Fruit fly (Drosophila melanogaster) whole organism, embryonic: ENCODE data around the gene CG12206.
A peak's percentile ranks its signal among the peaks of the same experiment; 100 is the strongest.

Source experiments
- ATbp ChIP-seq: fragments of 200-800 bp; sonication (Bioruptor generic); optimal IDR thresholded peaks from 2 replicates; lab custom pipeline; 2017; ENCODE audit warnings: missing biosample characterization, mild to moderate bottlenecking, missing genetic modification characterization, missing genetic modification reagents
- CG10321 ChIP-seq: fragments of 200-800 bp; sonication (Bioruptor generic); IDR thresholded peaks from 2 replicates; pipeline ENCODE4 v1.3.6; 2022; ENCODE audit warnings: missing biosample characterization, missing genetic modification characterization
- CG12299 ChIP-seq: fragments of 200-800 bp; sonication (Bioruptor generic); optimal IDR thresholded peaks from 2 replicates; lab custom pipeline; 2018; ENCODE audit warnings: missing biosample characterization, mild to moderate bottlenecking, missing genetic modification characterization
- CG13296 ChIP-seq: fragments of 200-800 bp; sonication (Bioruptor generic); optimal IDR thresholded peaks from 3 replicates; lab custom pipeline; 2018; ENCODE audit warnings: missing biosample characterization, mild to moderate bottlenecking, missing genetic modification characterization
- CG1647 ChIP-seq: fragments of 200-800 bp; sonication (Bioruptor generic); optimal IDR thresholded peaks from 3 replicates; lab custom pipeline; 2016; ENCODE audit warnings: missing biosample characterization, missing genetic modification characterization
- CG16779 ChIP-seq: fragments of 200-800 bp; sonication (Bioruptor generic); IDR thresholded peaks from 2 replicates; pipeline ENCODE4 v1.3.6; 2022; ENCODE audit warnings: missing biosample characterization, missing genetic modification characterization
- CG17328 ChIP-seq: fragments of 200-800 bp; sonication (Bioruptor generic); IDR thresholded peaks from 2 replicates; pipeline ENCODE4 v1.3.6; 2022; ENCODE audit warnings: missing biosample characterization, missing genetic modification characterization
- CG31365 ChIP-seq: fragments of 200-800 bp; sonication (Bioruptor generic); optimal IDR thresholded peaks from 2 replicates; lab custom pipeline; 2018; ENCODE audit warnings: missing biosample characterization, mild to moderate bottlenecking, missing genetic modification characterization
- CG31388 ChIP-seq: fragments of 200-800 bp; sonication (Bioruptor generic); optimal IDR thresholded peaks from 2 replicates; lab custom pipeline; 2016; ENCODE audit warnings: missing biosample characterization, missing genetic modification characterization
- CG32767 ChIP-seq: fragments of 200-800 bp; sonication (Bioruptor generic); IDR thresholded peaks from 2 replicates; pipeline ENCODE4 v1.3.6; 2022; ENCODE audit warnings: missing biosample characterization, missing genetic modification characterization
- CG34224 ChIP-seq: fragments of 200-800 bp; sonication (Bioruptor generic); IDR thresholded peaks from 3 replicates; pipeline ENCODE4 v1.3.6; 2022; ENCODE audit warnings: missing biosample characterization, missing genetic modification characterization; ENCODE audit not compliant: partially characterized antibody
- CG3838 ChIP-seq: fragments of 200-800 bp; sonication (Bioruptor generic); optimal IDR thresholded peaks from 3 replicates; lab custom pipeline; 2016; ENCODE audit warnings: missing biosample characterization, missing genetic modification characterization
- CG42726 ChIP-seq: fragments of 200-800 bp; sonication (Bioruptor generic); IDR thresholded peaks from 2 replicates; pipeline ENCODE4 v1.3.6; 2022; ENCODE audit warnings: missing biosample characterization, missing genetic modification characterization; ENCODE audit not compliant: partially characterized antibody
- CG6175 ChIP-seq: fragments of 200-800 bp; sonication (Bioruptor generic); IDR thresholded peaks from 3 replicates; pipeline ENCODE4 v1.3.6; 2022; ENCODE audit warnings: missing biosample characterization, missing genetic modification characterization
- CG6272 ChIP-seq: fragments of 200-800 bp; sonication (Bioruptor generic); IDR thresholded peaks from 2 replicates; pipeline ENCODE4 v1.3.6; 2022; ENCODE audit warnings: missing biosample characterization, missing genetic modification characterization
- CG6654 ChIP-seq: fragments of 200-800 bp; sonication (Bioruptor generic); optimal IDR thresholded peaks from 2 replicates; lab custom pipeline; 2017; ENCODE audit warnings: missing biosample characterization, mild to moderate bottlenecking, missing genetic modification characterization
- CG6689 ChIP-seq: fragments of 200-800 bp; sonication (Bioruptor generic); IDR thresholded peaks from 2 replicates; pipeline ENCODE4 v1.3.6; 2022; ENCODE audit warnings: missing biosample characterization, missing genetic modification characterization
- CG6854 ChIP-seq: fragments of 200-800 bp; sonication (Bioruptor generic); optimal IDR thresholded peaks from 3 replicates; lab custom pipeline; 2017; ENCODE audit warnings: missing biosample characterization, mild to moderate bottlenecking, missing genetic modification characterization
- CG7271 ChIP-seq: fragments of 200-800 bp; sonication (Bioruptor generic); optimal IDR thresholded peaks from 2 replicates; lab custom pipeline; 2018; ENCODE audit warnings: missing biosample characterization, mild to moderate bottlenecking, missing genetic modification characterization, moderate library complexity
- Gug ChIP-seq: fragments of 200-800 bp; sonication (Bioruptor generic); IDR thresholded peaks from 4 replicates; pipeline ENCODE4 v1.3.6; 2022; ENCODE audit warnings: missing biosample characterization, missing genetic modification characterization
- Hr3 ChIP-seq: fragments of 200-800 bp; sonication (Bioruptor generic); optimal IDR thresholded peaks from 3 replicates; lab custom pipeline; 2016; ENCODE audit warnings: missing biosample characterization, missing genetic modification characterization
- Hr78 ChIP-seq, 2 experiments: fragments of 200-800 bp in 1 of 2; fragments of >200 bp in 1 of 2; sonication (Bioruptor generic) in 1 of 2; optimal IDR thresholded peaks; 2 replicates each; lab custom pipeline; 2017 to 2019; ENCODE audit warnings: missing biosample characterization in 2 of 2, missing genetic modification characterization in 2 of 2, mild to moderate bottlenecking in 1 of 2, moderate library complexity in 1 of 2
- Mad ChIP-seq: fragments of 200-800 bp; sonication (Bioruptor generic); optimal IDR thresholded peaks from 2 replicates; lab custom pipeline; 2016; ENCODE audit warnings: missing biosample characterization, missing genetic modification characterization
- Med ChIP-seq: fragments of 200-800 bp; sonication (Bioruptor generic); peaks from one replicate; lab custom pipeline; 2016; ENCODE audit warnings: missing biosample characterization, missing genetic modification characterization, mild to moderate bottlenecking, inconsistent platforms, moderate library complexity
- Neu2 ChIP-seq: fragments of 200-800 bp; sonication (Bioruptor generic); optimal IDR thresholded peaks from 3 replicates; lab custom pipeline; 2016; ENCODE audit warnings: missing biosample characterization, missing genetic modification characterization, borderline replicate concordance
- Ravus ChIP-seq: fragments of 200-800 bp; sonication (Bioruptor generic); IDR thresholded peaks from 2 replicates; pipeline ENCODE4 v1.3.6; 2022; ENCODE audit warnings: missing biosample characterization, missing genetic modification characterization
- Scr ChIP-seq: fragments of 200-800 bp; sonication (Bioruptor generic); IDR thresholded peaks from 2 replicates; pipeline ENCODE4 v1.3.6; 2022; ENCODE audit warnings: missing biosample characterization, missing genetic modification characterization; ENCODE audit not compliant: partially characterized antibody
- Spps ChIP-seq: fragments of 200-800 bp; sonication (Bioruptor generic); optimal IDR thresholded peaks from 2 replicates; lab custom pipeline; 2018; ENCODE audit warnings: missing biosample characterization, mild to moderate bottlenecking, missing genetic modification characterization
- Xbp1 ChIP-seq: fragments of 200-800 bp; sonication (Bioruptor generic); optimal IDR thresholded peaks from 3 replicates; lab custom pipeline; 2016; ENCODE audit warnings: missing biosample characterization, mild to moderate bottlenecking, missing genetic modification characterization
- bsh ChIP-seq, 2 experiments: fragments of 200-800 bp; sonication (Bioruptor generic); optimal IDR thresholded peaks; 2 replicates each; lab custom pipeline; 2017 to 2018; ENCODE audit warnings: mild to moderate bottlenecking in 2 of 2, missing biosample characterization in 2 of 2, missing genetic modification characterization in 2 of 2, moderate library complexity in 1 of 2
- dpn ChIP-seq, 2 experiments: fragments of 200-800 bp; sonication (Bioruptor generic); optimal IDR thresholded peaks; 3 replicates each; lab custom pipeline; 2016; ENCODE audit warnings: missing biosample characterization in 2 of 2, missing genetic modification characterization in 2 of 2
- dysf ChIP-seq: fragments of 200-800 bp; sonication (Bioruptor generic); IDR thresholded peaks from 3 replicates; pipeline ENCODE4 v1.3.6; 2022; ENCODE audit warnings: missing biosample characterization, missing genetic modification characterization
- ftz-f1 ChIP-seq: fragments of 200-800 bp; sonication (Bioruptor generic); optimal IDR thresholded peaks from 2 replicates; lab custom pipeline; 2016; ENCODE audit warnings: missing biosample characterization, missing genetic modification characterization
- ham ChIP-seq: fragments of 200-800 bp; sonication (Bioruptor generic); IDR thresholded peaks from 2 replicates; pipeline ENCODE4 v1.3.6; 2022; ENCODE audit warnings: missing biosample characterization, missing genetic modification characterization
- hb ChIP-seq: fragments of 200-800 bp; sonication (Bioruptor generic); IDR thresholded peaks from 3 replicates; pipeline ENCODE4 v1.3.6; 2022; ENCODE audit warnings: missing biosample characterization, missing genetic modification characterization; ENCODE audit not compliant: partially characterized antibody
- hkb ChIP-seq, 2 experiments: fragments of 200-800 bp in 1 of 2; fragments of >200 bp in 1 of 2; sonication (Bioruptor generic) in 1 of 2; IDR thresholded peaks in 1 of 2; optimal IDR thresholded peaks in 1 of 2; 2 replicates each; pipeline versions ENCODE4 v1.3.6 to Lab custom; 2017 to 2022; ENCODE audit warnings: missing biosample characterization in 1 of 2, missing genetic modification characterization in 1 of 2
- inv ChIP-seq: fragments of 200-800 bp; sonication (Bioruptor generic); IDR thresholded peaks from 2 replicates; pipeline ENCODE4 v1.3.6; 2022; ENCODE audit warnings: missing biosample characterization, missing genetic modification characterization; ENCODE audit not compliant: partially characterized antibody
- lilli ChIP-seq: fragments of 200-800 bp; sonication (Bioruptor generic); optimal IDR thresholded peaks from 3 replicates; lab custom pipeline; 2016; ENCODE audit warnings: missing biosample characterization, missing genetic modification characterization
- luna ChIP-seq: fragments of 200-800 bp; sonication (Bioruptor generic); optimal IDR thresholded peaks from 2 replicates; lab custom pipeline; 2016; ENCODE audit warnings: missing biosample characterization, missing genetic modification characterization
- nerfin-1 ChIP-seq: fragments of 200-800 bp; sonication (Bioruptor generic); optimal IDR thresholded peaks from 3 replicates; lab custom pipeline; 2019; ENCODE audit warnings: missing biosample characterization, mild to moderate bottlenecking, missing genetic modification characterization, moderate library complexity
- pb ChIP-seq: fragments of 200-800 bp; sonication (Bioruptor generic); optimal IDR thresholded peaks from 3 replicates; lab custom pipeline; 2016; ENCODE audit warnings: missing biosample characterization, missing genetic modification characterization
- pum ChIP-seq: fragments of 200-800 bp; sonication (Bioruptor generic); optimal IDR thresholded peaks from 2 replicates; lab custom pipeline; 2016; ENCODE audit warnings: missing biosample characterization, missing genetic modification characterization
- rib ChIP-seq: fragments of 200-800 bp; sonication (Bioruptor generic); IDR thresholded peaks from 2 replicates; pipeline ENCODE4 v1.3.6; 2022; ENCODE audit warnings: missing biosample characterization, missing genetic modification characterization
- row ChIP-seq: fragments of 200-800 bp; sonication (Bioruptor generic); IDR thresholded peaks from 3 replicates; pipeline ENCODE4 v1.3.6; 2022; ENCODE audit warnings: missing biosample characterization, missing genetic modification characterization
- salm ChIP-seq: fragments of 200-800 bp; sonication (Bioruptor generic); optimal IDR thresholded peaks from 2 replicates; lab custom pipeline; 2018; ENCODE audit warnings: missing biosample characterization, mild to moderate bottlenecking, missing genetic modification characterization
- seq ChIP-seq: fragments of 200-800 bp; sonication (Bioruptor generic); IDR thresholded peaks from 2 replicates; pipeline ENCODE4 v1.3.6; 2022; ENCODE audit warnings: missing biosample characterization, missing genetic modification characterization
- tap ChIP-seq: fragments of 200-800 bp; optimal IDR thresholded peaks from 3 replicates; lab custom pipeline; 2019; ENCODE audit warnings: missing biosample characterization, mild to moderate bottlenecking, missing genetic modification characterization, moderate library complexity

The CG12206 gene

dm6 chrX:3463944-3464343, 10.4 kb downstream of the CG12206 start, which contains the start of gene CG16781:
Gene CG16781, minus strand, starts transcription at chrX:3464044.
- TF ChIP-seq CG6272 (GFP tag; lab: Robert Waterston, UW): no peak
- no peak for TF ChIP-seq bsh (GFP tag; optimal IDR thresholded peaks at IDR 0.05; lab: Kevin White, UChicago)
- TF ChIP-seq lilli (GFP tag; lab: Kevin White, UChicago): no peak
- TF ChIP-seq inv (GFP tag; lab: Robert Waterston, UW): no peak
- TF ChIP-seq CG31388 (GFP tag; lab: Kevin White, UChicago): no peak
- TF ChIP-seq rib (GFP tag; lab: Robert Waterston, UW): no peak
- TF ChIP-seq Hr78 (GFP tag; optimal IDR thresholded peaks at IDR 0.05; lab: Kevin White, UChicago): no peak
- TF ChIP-seq CG10321 (GFP tag; lab: Robert Waterston, UW): no peak
- no peak for TF ChIP-seq ftz-f1 (GFP tag; lab: Kevin White, UChicago)
- TF ChIP-seq Gug: no peak
- TF ChIP-seq CG13296: no peak
- TF ChIP-seq CG34224 (GFP tag; lab: Robert Waterston, UW): no peak
- TF ChIP-seq CG3838 (GFP tag; lab: Kevin White, UChicago): no peak
- TF ChIP-seq CG7271 (tag; lab: Kevin White, UChicago): no peak
- no peak for TF ChIP-seq pum
- TF ChIP-seq CG32767: no peak
- no peak for TF ChIP-seq pb (GFP tag; lab: Kevin White, UChicago)
- TF ChIP-seq Hr3 (GFP tag; lab: Kevin White, UChicago): no peak
- no peak for TF ChIP-seq hb (GFP tag; lab: Robert Waterston, UW)
- TF ChIP-seq Scr (GFP tag; lab: Robert Waterston, UW): no peak

DNA sequence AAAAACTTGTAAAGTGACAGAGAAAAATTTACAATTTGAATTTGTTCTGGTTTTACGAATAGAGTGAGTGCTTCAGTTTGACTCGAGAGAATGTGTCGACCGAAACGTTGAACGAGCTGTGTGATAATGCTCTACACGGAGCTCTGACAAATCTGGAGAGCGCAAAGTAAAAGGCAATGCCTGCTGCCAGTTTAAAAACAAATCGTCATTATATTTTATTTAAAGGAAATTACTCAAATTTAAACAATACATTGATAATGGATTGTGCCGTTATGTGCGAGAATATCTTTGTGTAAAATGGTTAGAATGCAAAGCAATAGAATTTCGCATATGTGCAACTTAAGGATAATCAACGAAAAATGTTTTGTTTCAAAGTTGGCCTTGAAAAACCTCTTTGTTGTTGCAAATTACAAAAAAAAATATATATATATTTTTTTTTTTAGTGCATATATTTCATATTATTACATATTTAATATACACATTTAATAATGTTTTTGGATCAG, 14.1 kb downstream of the CG12206 start, which contains the start of the genes CG16782 and CG10801:
TSS of gene CG16782 (minus strand) at position 101 of the 503 bp plus-strand sequence.
TSS of gene CG10801 (plus strand) at position 453 of the 503 bp plus-strand sequence.
- no peak for TF ChIP-seq CG6175 (GFP tag; lab: Robert Waterston, UW)
- TF ChIP-seq CG6854 (GFP tag; lab: Kevin White, UChicago): no peak
- no peak for TF ChIP-seq Neu2 (GFP tag; lab: Kevin White, UChicago)
- TF ChIP-seq nerfin-1 (tag; lab: Kevin White, UChicago): no peak
- no peak for TF ChIP-seq Med (GFP tag; lab: Kevin White, UChicago)
- no peak for TF ChIP-seq Xbp1 (GFP tag; lab: Kevin White, UChicago)
- no peak for TF ChIP-seq CG1647 (GFP tag; lab: Kevin White, UChicago)
- no peak for TF ChIP-seq CG12299
- no peak for TF ChIP-seq seq (GFP tag; lab: Robert Waterston, UW)
- TF ChIP-seq luna (GFP tag; lab: Kevin White, UChicago): no peak
- TF ChIP-seq CG6689 (GFP tag; lab: Robert Waterston, UW): no peak
- TF ChIP-seq Ravus (GFP tag; lab: Robert Waterston, UW): no peak
- TF ChIP-seq CG42726 (GFP tag; lab: Robert Waterston, UW): no peak

DNA sequence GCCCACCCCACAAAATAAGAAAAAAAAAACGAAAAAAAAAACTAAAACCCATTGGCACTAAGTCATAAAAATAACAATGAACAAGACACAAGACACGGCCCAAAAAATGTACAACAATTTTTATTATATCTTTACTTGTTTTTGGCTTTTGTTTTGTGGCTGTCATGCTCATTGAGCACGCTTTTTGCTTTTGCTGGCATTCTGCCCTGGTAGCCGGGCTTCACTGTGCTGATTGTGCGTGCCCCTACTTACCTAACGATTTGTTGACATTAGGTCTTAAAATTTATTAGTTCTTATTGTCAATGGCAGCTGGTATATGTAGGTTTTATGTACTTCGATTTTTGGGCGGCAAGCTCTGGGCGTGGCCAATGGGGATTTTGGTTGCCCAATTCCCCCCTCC, 15.8 kb downstream of the CG12206 start:
- TF ChIP-seq hkb (optimal IDR thresholded peaks at IDR 0.05; lab: Kevin White, UChicago) (no peak), hkb (GFP tag; IDR thresholded peaks at IDR 0.05; lab: Robert Waterston, UW) (0 out of 2 replicates have a peak, but pooled peaks have one; percentile 29), row (GFP tag; lab: Robert Waterston, UW) (peak; percentile 39; the same call in 2 of the 3 replicates), CG31365 (tag; lab: Kevin White, UChicago) (no peak), ftz-f1 (GFP tag; lab: Kevin White, UChicago) (no peak), CG34224 (GFP tag; lab: Robert Waterston, UW) (no peak), CG12299 (no peak), salm (tag; lab: Kevin White, UChicago) (no peak), CG17328 (GFP tag; lab: Robert Waterston, UW) (no peak), CG6654 (GFP tag; lab: Kevin White, UChicago) (no peak), ATbp (GFP tag; lab: Kevin White, UChicago) (no peak), dpn (GFP tag; optimal IDR thresholded peaks at IDR 0.05; lab: Kevin White, UChicago) (no peak), dysf (no peak), CG16779 (GFP tag; lab: Robert Waterston, UW) (no peak), Med (GFP tag; lab: Kevin White, UChicago) (peak; percentile 21), Spps (tag; lab: Kevin White, UChicago) (no peak), Mad (GFP tag; lab: Kevin White, UChicago) (no peak), ham (GFP tag; lab: Robert Waterston, UW) (no peak), CG3838 (GFP tag; lab: Kevin White, UChicago) (no peak), tap (tag; lab: Kevin White, UChicago) (no peak)
